Fruit fly (Drosophila melanogaster): ENCODE data around the gene ERp44.

ERp44 gene

DNA sequence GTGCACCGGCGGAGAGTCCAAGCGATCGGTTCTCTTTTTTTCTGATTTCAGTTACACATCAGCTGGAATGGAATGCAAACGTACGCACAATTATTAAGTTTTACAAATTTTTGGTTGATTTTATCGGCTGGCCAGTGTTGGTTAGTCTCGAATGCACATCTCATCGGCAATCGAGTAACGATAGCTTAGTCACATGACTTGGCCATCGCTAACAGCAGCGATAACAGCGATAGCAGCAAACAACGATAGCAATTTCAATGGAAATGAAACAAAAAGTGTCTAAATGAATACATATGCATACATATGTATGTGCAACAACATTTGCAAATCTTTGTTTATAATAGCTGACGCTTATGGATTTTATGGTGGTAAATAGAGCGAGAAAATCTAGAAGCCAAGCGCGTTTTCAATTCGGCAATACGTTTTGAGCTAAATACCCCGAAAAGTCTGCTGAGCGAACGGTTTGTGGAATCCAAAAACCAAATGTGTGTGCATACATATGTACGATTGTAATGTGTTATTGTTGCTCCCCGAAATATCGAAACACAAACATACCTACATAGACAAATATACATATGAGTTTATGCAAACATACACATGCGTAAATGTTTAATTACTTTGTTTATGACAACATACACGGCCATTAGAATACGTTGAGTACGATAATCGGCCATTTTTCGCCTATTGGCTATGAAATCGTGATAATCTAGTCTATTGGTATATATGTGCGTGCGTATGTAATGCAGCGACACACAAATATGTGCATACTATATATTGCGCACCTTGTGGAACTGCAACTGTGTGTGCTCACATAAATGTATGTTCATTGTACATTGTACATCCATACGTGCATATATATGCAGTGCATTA lies 860 bp downstream of the ERp44 start, which contains the start of gene CG3632 (continued):
- TF ChIP-seq vfl (GFP tag; optimal IDR thresholded peaks at IDR 0.05) (peak; percentile 42), Pdp1 (GFP tag; optimal IDR thresholded peaks at IDR 0.05) (peak; percentile 29), abd-A (tag; optimal IDR thresholded peaks at IDR 0.05) (no peak), dpn (GFP tag; optimal IDR thresholded peaks at IDR 0.05) (peak; percentile 59 to 65), CG6254 (GFP tag; optimal IDR thresholded peaks at IDR 0.05) (no peak), CG31441 (GFP tag; IDR thresholded peaks at IDR 0.05) (no peak), cas (GFP tag; IDR thresholded peaks at IDR 0.05) (no peak), ind (GFP tag; optimal IDR thresholded peaks at IDR 0.05) (peak; percentile 25), CG9797 (GFP tag; optimal IDR thresholded peaks at IDR 0.05) (peak; percentile 30), so (GFP tag; IDR thresholded peaks at IDR 0.05) (0 out of 3 replicates have a peak, but pooled peaks have one; percentile 11), CG17186 (GFP tag; optimal IDR thresholded peaks at IDR 0.05) (peak; percentile 22), Opbp (GFP tag; IDR thresholded peaks at IDR 0.05; ENCODE audit: partially characterized antibody) (peak; percentile 89), twi (tag; optimal IDR thresholded peaks at IDR 0.05) (no peak), sd (tag; optimal IDR thresholded peaks at IDR 0.05) (peak; percentile 64), pita (GFP tag; optimal IDR thresholded peaks at IDR 0.05) (no peak), jumu (GFP tag; optimal IDR thresholded peaks at IDR 0.05) (peak; percentile 19), lov (optimal IDR thresholded peaks at IDR 0.05) (no peak), lov (GFP tag; IDR thresholded peaks at IDR 0.05) (no peak), CG8924 (tag; optimal IDR thresholded peaks at IDR 0.05) (peak; percentile 58), ab (GFP tag; optimal IDR thresholded peaks at IDR 0.05) (no peak), Elba2 (GFP tag; optimal IDR thresholded peaks at IDR 0.05) (peak; percentile 89), HLHmδ (GFP tag; optimal IDR thresholded peaks at IDR 0.05) (no peak), maf-S (GFP tag; optimal IDR thresholded peaks at IDR 0.05) (peak; percentile 40), Dip2 (GFP tag; IDR thresholded peaks at IDR 0.05) (no peak), odd (GFP tag; optimal IDR thresholded peaks at IDR 0.05) (no peak), seq (GFP tag; IDR thresholded peaks at IDR 0.05) (no peak), fru (optimal IDR thresholded peaks at IDR 0.05) (no peak), CG12219 (GFP tag; optimal IDR thresholded peaks at IDR 0.05) (no peak), CG15601 (tag; optimal IDR thresholded peaks at IDR 0.05) (no peak), nerfin-2 (GFP tag; IDR thresholded peaks at IDR 0.05; ENCODE audit: partially characterized antibody) (peak; percentile 84), CG6765 (GFP tag; optimal IDR thresholded peaks at IDR 0.05) (no peak), CG18476 (GFP tag; optimal IDR thresholded peaks at IDR 0.05) (no peak), CG12942 (GFP tag; optimal IDR thresholded peaks at IDR 0.05) (peak; percentile 6), gro (GFP tag; optimal IDR thresholded peaks at IDR 0.05) (peak; percentile 64), CG2129 (GFP tag; IDR thresholded peaks at IDR 0.05; ENCODE audit: partially characterized antibody) (peak; percentile 41; the same call in 1 of the 2 replicates), tio (GFP tag; optimal IDR thresholded peaks at IDR 0.05) (no peak), ATbp (GFP tag; optimal IDR thresholded peaks at IDR 0.05) (no peak), Sry-δ (GFP tag; optimal IDR thresholded peaks at IDR 0.05) (peak; percentile 94), CG12236 (GFP tag; optimal IDR thresholded peaks at IDR 0.05) (no peak), Hr78 (GFP tag; optimal IDR thresholded peaks at IDR 0.05) (no peak), sob (GFP tag; IDR thresholded peaks at IDR 0.05) (peak; percentile 71; the same call in 1 of the 2 replicates), Mes4 (GFP tag; optimal IDR thresholded peaks at IDR 0.05) (no peak), Gsc (GFP tag; IDR thresholded peaks at IDR 0.05) (no peak), CG18619 (GFP tag; optimal IDR thresholded peaks at IDR 0.05) (no peak), Max (GFP tag; optimal IDR thresholded peaks at IDR 0.05) (no peak), CG10462 (GFP tag; optimal IDR thresholded peaks at IDR 0.05) (no peak), C15 (GFP tag; IDR thresholded peaks at IDR 0.05) (no peak), Adf1 (GFP tag; IDR thresholded peaks at IDR 0.05) (peak; percentile 36; the same call in 1 of the 2 replicates), Aef1 (GFP tag; IDR thresholded peaks at IDR 0.05) (no peak), luna (GFP tag; optimal IDR thresholded peaks at IDR 0.05) (peak; percentile 16)

All from whole organism, embryonic.